Fruit fly (Drosophila melanogaster): Measurements from ENCODE around the gene Rap1.

Rap1 gene

DNA sequence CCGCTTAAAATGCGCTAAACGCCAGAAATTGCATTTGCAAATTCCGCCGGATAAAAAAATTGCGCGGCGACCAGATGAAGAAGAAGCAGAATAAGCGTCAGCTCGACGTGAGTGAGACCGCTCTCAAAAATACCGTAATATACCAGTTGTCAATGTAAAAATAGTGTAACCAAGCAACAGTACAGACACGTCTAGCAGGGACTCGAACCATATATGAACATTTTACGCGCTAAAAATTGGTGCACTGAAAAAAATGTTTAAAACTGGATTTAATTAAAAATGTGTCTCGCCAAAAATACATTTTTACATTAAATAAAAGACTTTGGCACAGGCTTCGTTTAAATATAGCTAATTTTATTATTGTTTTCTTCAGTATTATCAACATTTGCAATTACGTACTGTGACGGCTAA lies 14.2 kb upstream of the Rap1 start, which contains the start of gene dre4 (continued):
- TF ChIP-seq CG17802 (tag; optimal IDR thresholded peaks at IDR 0.05), result peak; percentile 42
- peak; percentile 75 for TF ChIP-seq CG11504 (tag; optimal IDR thresholded peaks at IDR 0.05)
- peak; percentile 34 for TF ChIP-seq CG6683 (GFP tag; optimal IDR thresholded peaks at IDR 0.05)
- peak; percentile 79 for TF ChIP-seq ranshi (GFP tag; IDR thresholded peaks at IDR 0.05)
- peak; percentile 59; the same call in 1 of the 3 replicates for TF ChIP-seq CG2889 (GFP tag; IDR thresholded peaks at IDR 0.05)
- TF ChIP-seq Spps (tag; optimal IDR thresholded peaks at IDR 0.05), result peak; percentile 67
- TF ChIP-seq CG3065 (GFP tag; optimal IDR thresholded peaks at IDR 0.05), result peak; percentile 42
- TF ChIP-seq Nf-YC (tag; optimal IDR thresholded peaks at IDR 0.05), result peak; percentile 16
- TF ChIP-seq CG14667 (GFP tag; IDR thresholded peaks at IDR 0.05), result 0 out of 2 replicates have a peak, but pooled peaks have one; percentile 35
- no peak; the same call in 2 of the 3 replicates for TF ChIP-seq HLH4C (GFP tag; IDR thresholded peaks at IDR 0.05; ENCODE audit: partially characterized antibody)
- peak; percentile 72 for TF ChIP-seq Blimp-1 (GFP tag; optimal IDR thresholded peaks at IDR 0.05)
- peak; percentile 72 for TF ChIP-seq Ptx1 (GFP tag; IDR thresholded peaks at IDR 0.05)
- TF ChIP-seq CG3163 (GFP tag; optimal IDR thresholded peaks at IDR 0.05), result peak; percentile 30
- peak; percentile 81 for TF ChIP-seq NC2β (GFP tag; optimal IDR thresholded peaks at IDR 0.05)
- TF ChIP-seq CG7963 (GFP tag; IDR thresholded peaks at IDR 0.05; ENCODE audit: partially characterized antibody), result no peak
- peak; percentile 70 for TF ChIP-seq Adf1 (GFP tag; IDR thresholded peaks at IDR 0.05)
- TF ChIP-seq Side (GFP tag; optimal IDR thresholded peaks at IDR 0.05), result peak; percentile 68
- TF ChIP-seq CG13123 (GFP tag; optimal IDR thresholded peaks at IDR 0.05), result peak; percentile 25
- peak; percentile 54 for TF ChIP-seq CG1233 (GFP tag; optimal IDR thresholded peaks at IDR 0.05)
- peak; percentile 70 for TF ChIP-seq Bgb (GFP tag; IDR thresholded peaks at IDR 0.05; ENCODE audit: partially characterized antibody)
- TF ChIP-seq gsb (GFP tag; IDR thresholded peaks at IDR 0.05), result peak; percentile 28; the same call in 1 of the 2 replicates
- TF ChIP-seq CG16813 (GFP tag; IDR thresholded peaks at IDR 0.05; ENCODE audit: partially characterized antibody), result 0 out of 3 replicates have a peak, but pooled peaks have one; percentile 39
- peak; percentile 65 for TF ChIP-seq Camta (GFP tag; optimal IDR thresholded peaks at IDR 0.05)
- TF ChIP-seq Drgx (GFP tag; IDR thresholded peaks at IDR 0.05), result peak; percentile 57
- peak; percentile 33 for TF ChIP-seq p53 (GFP tag; optimal IDR thresholded peaks at IDR 0.05)
- TF ChIP-seq CG1603 (tag; optimal IDR thresholded peaks at IDR 0.05), result peak; percentile 83
- 0 out of 2 replicates have a peak, but pooled peaks have one; percentile 22 for TF ChIP-seq Dref (GFP tag; IDR thresholded peaks at IDR 0.05)
- peak; percentile 79 for TF ChIP-seq unpg (GFP tag; optimal IDR thresholded peaks at IDR 0.05)
- peak; percentile 65 for TF ChIP-seq CG13775 (GFP tag; optimal IDR thresholded peaks at IDR 0.05)
- peak; percentile 94 for TF ChIP-seq CG9797 (GFP tag; optimal IDR thresholded peaks at IDR 0.05)
- peak; percentile 86 for TF ChIP-seq Hmr (GFP tag; optimal IDR thresholded peaks at IDR 0.05)
- peak; percentile 9 for TF ChIP-seq psq (GFP tag; optimal IDR thresholded peaks at IDR 0.05)
- TF ChIP-seq bbx (GFP tag; IDR thresholded peaks at IDR 0.05; ENCODE audit: partially characterized antibody), result peak; percentile 9; the same call in 1 of the 2 replicates
- peak; percentile 88 for TF ChIP-seq E2f2 (GFP tag; IDR thresholded peaks at IDR 0.05)
- TF ChIP-seq Jarid2 (GFP tag; optimal IDR thresholded peaks at IDR 0.05), result no peak
- peak; percentile 86 for TF ChIP-seq CG12659 (GFP tag; optimal IDR thresholded peaks at IDR 0.05)
- no peak for TF ChIP-seq Neu2 (GFP tag; optimal IDR thresholded peaks at IDR 0.05; ENCODE audit: borderline replicate concordance)
- no peak for TF ChIP-seq CG15073 (GFP tag; optimal IDR thresholded peaks at IDR 0.05)
- TF ChIP-seq CG8281 (tag; optimal IDR thresholded peaks at IDR 0.05), result no peak
- TF ChIP-seq CG2712 (tag; optimal IDR thresholded peaks at IDR 0.05), result peak; percentile 81
- TF ChIP-seq E2f1 (GFP tag; IDR thresholded peaks at IDR 0.05), result peak; percentile 87
- peak; percentile 24 for TF ChIP-seq CG9817 (tag; optimal IDR thresholded peaks at IDR 0.05)
- TF ChIP-seq CG13296 (GFP tag; optimal IDR thresholded peaks at IDR 0.05), result peak; percentile 30
- peak; percentile 25; the same call in 1 of the 2 replicates for TF ChIP-seq Scr (GFP tag; IDR thresholded peaks at IDR 0.05; ENCODE audit: partially characterized antibody)
- TF ChIP-seq klu (GFP tag; IDR thresholded peaks at IDR 0.05), result peak; percentile 58; the same call in 1 of the 2 replicates
- peak; percentile 96 for TF ChIP-seq sens (GFP tag)
- TF ChIP-seq NfI (GFP tag; optimal IDR thresholded peaks at IDR 0.05), result peak; percentile 42
- TF ChIP-seq CG7928 (GFP tag; optimal IDR thresholded peaks at IDR 0.05), result peak; percentile 43
- TF ChIP-seq Fer1 (GFP tag; optimal IDR thresholded peaks at IDR 0.05), result peak; percentile 80

Data from whole organism, embryonic.